Worm (Caenorhabditis elegans): ENCODE data around the gene K07H8.12.

K07H8.12 gene

DNA sequence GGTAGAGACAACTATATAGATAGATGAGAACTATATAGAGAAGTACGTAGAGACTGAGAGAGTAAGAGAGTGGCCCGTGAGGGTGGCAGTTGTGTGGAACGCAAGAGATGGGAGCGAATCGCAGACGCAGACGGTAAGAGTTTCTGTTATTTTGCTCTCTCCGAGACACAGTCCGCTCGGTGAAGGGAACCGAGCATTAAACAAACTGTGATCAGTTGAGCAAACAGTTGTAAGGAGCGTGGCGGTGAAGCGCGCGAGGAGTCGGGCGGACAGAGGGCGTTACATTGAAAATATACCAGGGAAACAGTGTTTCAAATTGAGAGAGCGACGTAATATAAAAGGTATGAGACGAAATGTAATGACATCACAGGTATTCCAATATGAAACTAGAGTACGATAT is 47.0 kb downstream of the K07H8.12 start (continued):
- TF ChIP-seq nhr-12 (tag; optimal IDR thresholded peaks at IDR 0.05) (no peak), ztf-4 (tag; optimal IDR thresholded peaks at IDR 0.05) (no peak), unc-55 (GFP tag; optimal IDR thresholded peaks at IDR 0.05) (no peak), egl-27 (tag; optimal IDR thresholded peaks at IDR 0.05) (peak; percentile 11), nhr-77 (tag; optimal IDR thresholded peaks at IDR 0.05) (no peak), ceh-16 (tag; optimal IDR thresholded peaks at IDR 0.05) (no peak), nhr-10 (tag; optimal IDR thresholded peaks at IDR 0.05) (no peak), snpc-4 (tag; optimal IDR thresholded peaks at IDR 0.05) (no peak), peb-1 (tag; optimal IDR thresholded peaks at IDR 0.05) (no peak), F13H6.1 (tag; optimal IDR thresholded peaks at IDR 0.05) (peak; percentile 91), skn-1 (tag; optimal IDR thresholded peaks at IDR 0.05) (no peak), Y55F3AM.14 (GFP tag; optimal IDR thresholded peaks at IDR 0.05) (no peak)

DNA sequence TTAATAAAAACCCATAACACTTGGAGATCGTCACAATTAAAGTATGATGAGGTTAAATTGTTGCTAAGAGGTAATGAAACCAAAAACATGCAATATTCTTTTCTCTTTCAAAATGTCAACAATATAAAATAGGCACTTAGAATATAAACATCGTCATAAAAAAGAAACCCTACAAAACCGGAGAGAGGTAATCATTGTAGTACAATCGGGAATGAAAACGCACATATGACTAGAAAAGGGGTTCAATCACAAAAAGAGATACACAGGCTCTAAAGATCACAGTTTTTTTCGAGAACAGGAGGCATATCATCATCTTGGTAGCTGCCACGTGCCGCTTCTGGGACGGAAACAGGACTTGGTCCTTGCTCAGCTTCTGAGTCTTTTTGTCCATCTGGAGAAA is 50.0 kb downstream of the K07H8.12 start:
- TF ChIP-seq nhr-10 (tag; optimal IDR thresholded peaks at IDR 0.05): no peak
- no peak for TF ChIP-seq nhr-129 (tag; optimal IDR thresholded peaks at IDR 0.05)
- no peak for TF ChIP-seq ztf-4 (tag; optimal IDR thresholded peaks at IDR 0.05)
- no peak for TF ChIP-seq nhr-6 (tag; optimal IDR thresholded peaks at IDR 0.05)
- no peak for TF ChIP-seq Y55F3AM.14 (GFP tag; optimal IDR thresholded peaks at IDR 0.05)
- no peak for TF ChIP-seq C34F6.9 (tag; optimal IDR thresholded peaks at IDR 0.05)
- no peak for TF ChIP-seq sem-4 (tag; optimal IDR thresholded peaks at IDR 0.05)
- no peak for TF ChIP-seq sma-9 (GFP tag; optimal IDR thresholded peaks at IDR 0.05)
- TF ChIP-seq sma-9 (tag; optimal IDR thresholded peaks at IDR 0.05): no peak
- no peak for TF ChIP-seq ama-1 (optimal IDR thresholded peaks at IDR 0.05)
- no peak for TF ChIP-seq mdl-1 (tag; optimal IDR thresholded peaks at IDR 0.05)
- no peak for TF ChIP-seq alr-1 (tag; optimal IDR thresholded peaks at IDR 0.05)
- TF ChIP-seq blmp-1 (tag; optimal IDR thresholded peaks at IDR 0.05; ENCODE audit: insufficient read depth): no peak
- no peak for TF ChIP-seq crh-2 (tag; optimal IDR thresholded peaks at IDR 0.05)
- TF ChIP-seq fos-1 (tag; optimal IDR thresholded peaks at IDR 0.05): no peak
- no peak for TF ChIP-seq unc-55 (GFP tag; optimal IDR thresholded peaks at IDR 0.05)
